Worm (Caenorhabditis elegans) whole organism, L2 larva: Measurements from ENCODE around the gene dlc-1.

ENCODE experiments used
- ama-1 ChIP-seq: fragments of 150-350 bp; optimal IDR thresholded peaks from 2 replicates; lab custom pipeline; 2018; ENCODE audit warnings: inconsistent platforms
- blmp-1 ChIP-seq: sonication (generic microtip); optimal IDR thresholded peaks from 2 replicates; lab custom pipeline; 2017; ENCODE audit warnings: missing genetic modification characterization, mild to moderate bottlenecking, missing compliant biosample characterization, antibody characterized with exemption, moderate library complexity; ENCODE audit not compliant: insufficient read depth
- ceh-82 ChIP-seq: fragments of 150-350 bp; optimal IDR thresholded peaks from 2 replicates; lab custom pipeline; 2014; ENCODE audit warnings: missing biosample characterization, missing genetic modification characterization
- elt-3 ChIP-seq: sonication (generic microtip); optimal IDR thresholded peaks from 2 replicates; lab custom pipeline; 2017; ENCODE audit warnings: missing biosample characterization, missing genetic modification characterization
- fos-1 ChIP-seq: fragments of 150-350 bp; optimal IDR thresholded peaks from 2 replicates; lab custom pipeline; 2014; ENCODE audit warnings: missing biosample characterization, missing genetic modification characterization
- gmeb-1 ChIP-seq: fragments of 150-350 bp; optimal IDR thresholded peaks from 2 replicates; lab custom pipeline; 2014; ENCODE audit warnings: missing biosample characterization, missing genetic modification characterization
- lin-39 ChIP-seq: fragments of 150-350 bp; optimal IDR thresholded peaks from 2 replicates; lab custom pipeline; 2014; ENCODE audit warnings: missing biosample characterization, missing genetic modification reagents, missing genetic modification characterization
- mbf-1 ChIP-seq: sonication (generic microtip); optimal IDR thresholded peaks from 2 replicates; lab custom pipeline; 2017; ENCODE audit warnings: missing biosample characterization, missing genetic modification characterization
- nhr-10 ChIP-seq: sonication (generic microtip); optimal IDR thresholded peaks from 2 replicates; lab custom pipeline; 2017; ENCODE audit warnings: missing biosample characterization, missing genetic modification characterization
- nhr-23 ChIP-seq: fragments of 150-350 bp; optimal IDR thresholded peaks from 2 replicates; lab custom pipeline; 2014; ENCODE audit warnings: missing biosample characterization, missing genetic modification reagents, missing genetic modification characterization
- nhr-237 ChIP-seq: fragments of 150-350 bp; optimal IDR thresholded peaks from 2 replicates; lab custom pipeline; 2014; ENCODE audit warnings: missing biosample characterization, missing genetic modification characterization
- nhr-77 ChIP-seq: fragments of 150-350 bp; optimal IDR thresholded peaks from 2 replicates; lab custom pipeline; 2014; ENCODE audit warnings: missing biosample characterization, missing genetic modification characterization
- ztf-4 ChIP-seq: fragments of 150-350 bp; optimal IDR thresholded peaks from 2 replicates; lab custom pipeline; 2014; ENCODE audit warnings: missing biosample characterization, missing genetic modification characterization

DNA sequence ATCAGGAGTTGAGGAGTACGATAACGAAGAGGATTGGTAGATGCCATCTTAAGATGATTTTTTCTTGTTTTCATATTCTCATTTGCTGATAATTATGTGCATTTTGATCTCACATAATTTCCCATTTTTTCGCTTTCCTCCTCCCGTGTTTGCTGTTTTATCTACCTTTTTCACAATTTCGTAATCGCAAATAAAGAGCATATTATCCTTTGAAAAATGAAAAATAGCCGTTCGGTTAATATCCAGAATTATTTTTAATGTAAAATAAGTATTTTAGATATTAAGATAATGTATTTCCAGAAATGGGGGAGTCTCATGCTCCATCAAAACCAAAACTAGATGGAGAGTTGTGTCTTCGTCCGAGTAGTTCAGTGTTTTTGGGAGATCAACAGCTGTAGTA is 30.6 kb downstream of the dlc-1 start, which contains the start of gene vps-16:
- no peak for TF ChIP-seq ceh-82 (tag; lab: Kevin White, UChicago)
- TF ChIP-seq mbf-1 (tag; lab: Kevin White, UChicago), result no peak
- no peak for TF ChIP-seq blmp-1
- no peak for TF ChIP-seq fos-1 (tag; lab: Kevin White, UChicago)
- no peak for TF ChIP-seq nhr-237
- TF ChIP-seq gmeb-1 (tag; lab: Kevin White, UChicago), result no peak
- no peak for TF ChIP-seq nhr-77 (tag; lab: Kevin White, UChicago)
- no peak for TF ChIP-seq lin-39 (tag; lab: Kevin White, UChicago)
- TF ChIP-seq elt-3, result no peak
- no peak for TF ChIP-seq ztf-4 (tag; lab: Kevin White, UChicago)
- TF ChIP-seq ama-1, result no peak
- no peak for TF ChIP-seq nhr-23 (tag; lab: Kevin White, UChicago)
- TF ChIP-seq nhr-10, result no peak
